Worm (Caenorhabditis elegans) whole organism, midembryonic: ENCODE results near the gene Y37D8A.2.
A peak's percentile ranks its signal among the peaks of the same experiment; 100 is the strongest.

Source experiments
- T22C8.4 ChIP-seq: fragments of 200-800 bp; sonication (Bioruptor generic); IDR thresholded peaks from 2 replicates; pipeline ENCODE4 v1.3.6; 2022; ENCODE audit warnings: missing genetic modification characterization, missing compliant biosample characterization
- ref-1 ChIP-seq: fragments of 200-800 bp; sonication (Bioruptor generic); conservative IDR thresholded peaks from 2 replicates; pipeline ENCODE4 v1.3.6; 2022; ENCODE audit warnings: missing genetic modification reagents, missing genetic modification characterization, missing compliant biosample characterization
- tab-1 ChIP-seq: fragments of 200-800 bp; sonication (Bioruptor generic); IDR thresholded peaks from 2 replicates; pipeline ENCODE4 v1.3.6; 2022; ENCODE audit warnings: missing genetic modification characterization, missing compliant biosample characterization
- ztf-23 ChIP-seq: fragments of 200-800 bp; sonication (Bioruptor generic); IDR thresholded peaks from 2 replicates; pipeline ENCODE4 v1.3.6; 2022; ENCODE audit warnings: missing genetic modification reagents, missing genetic modification characterization, missing compliant biosample characterization

- TF ChIP-seq ref-1 (GFP tag; lab: Robert Waterston, UW) (no peak), ztf-23 (GFP tag; lab: Robert Waterston, UW) (no peak), T22C8.4 (GFP tag; lab: Robert Waterston, UW) (peak; percentile 40; the same call in 1 of the 2 replicates), tab-1 (no peak)
These were observed 1.8 kb upstream of the Y37D8A.2 start, which contains the start of gene arx-5 for ce11 chrIII:12818050-12818738.
